Worm (Caenorhabditis elegans): Measurements from ENCODE around the gene hlh-33.

DNA sequence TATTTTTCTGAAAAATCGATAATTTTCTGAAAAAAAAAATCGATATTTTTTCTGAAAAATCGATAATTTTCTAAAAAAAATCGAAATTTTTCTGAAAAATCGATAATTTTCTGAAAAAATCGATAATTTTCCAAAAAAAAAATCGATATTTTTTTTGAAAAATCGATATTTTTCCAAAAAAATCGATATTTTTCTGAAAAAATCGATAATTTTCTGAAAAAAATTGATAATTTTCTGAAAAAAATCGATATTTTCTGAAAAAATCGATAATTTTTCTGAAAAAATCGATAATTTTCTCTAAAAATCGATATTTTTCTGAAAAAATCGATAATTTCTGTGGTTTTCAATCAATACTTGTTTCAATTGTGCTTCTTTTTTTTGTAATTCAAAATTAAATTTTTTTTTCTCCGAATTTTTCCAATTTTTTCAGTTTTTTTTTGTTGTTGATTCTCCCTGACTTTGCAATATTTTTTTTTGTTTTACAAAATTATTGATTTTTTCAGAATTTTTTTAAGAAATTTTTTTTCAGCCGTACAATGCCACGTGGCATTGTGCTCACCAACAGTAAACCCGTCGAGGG, 21.1 kb upstream of the hlh-33 start, which contains the start of gene rexd-1:
- TF ChIP-seq tag-97 (GFP tag; IDR thresholded peaks at IDR 0.05) (no peak), mdl-1 (tag; optimal IDR thresholded peaks at IDR 0.05) (no peak), unc-62 (GFP tag; optimal IDR thresholded peaks at IDR 0.05 in 1 of 2) (no peak), unc-62 (tag; optimal IDR thresholded peaks at IDR 0.05) (no peak), daf-19 (GFP tag; conservative IDR thresholded peaks at IDR 0.05) (no peak), php-3 (GFP tag; IDR thresholded peaks at IDR 0.05) (no peak)
